Fruit fly (Drosophila melanogaster): Measurements from ENCODE around the gene CG3168.

CG3168 gene

DNA sequence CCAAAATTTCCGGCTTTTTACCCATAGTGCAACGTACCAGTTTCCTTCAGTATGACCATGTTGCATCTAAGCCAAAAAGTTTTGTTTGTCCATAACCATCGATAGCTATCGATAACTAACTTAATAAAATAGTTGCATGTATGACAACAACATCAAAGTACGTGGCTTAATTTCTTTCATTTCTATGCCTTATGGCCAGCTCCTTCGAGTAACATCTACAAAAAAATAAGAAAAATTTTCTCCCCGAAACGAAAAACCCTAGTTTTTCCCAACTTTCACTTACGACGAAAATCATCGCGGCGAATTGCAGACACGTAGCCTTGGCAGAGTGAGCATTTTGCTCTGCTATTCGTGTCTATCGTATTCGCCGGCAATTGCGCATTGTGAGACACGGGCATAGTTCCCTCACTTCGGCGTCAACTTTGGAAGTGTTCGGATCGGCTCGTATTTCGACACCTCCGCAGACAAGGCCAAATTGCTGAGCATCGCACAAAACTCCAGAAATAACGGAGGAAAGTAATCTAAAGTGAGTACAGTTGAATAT is 16.5 kb upstream of the CG3168 start, which contains the start of gene sov (continued):
- TF ChIP-seq BEAF-32 (GFP tag; optimal IDR thresholded peaks at IDR 0.05) (peak; percentile 88), CG34422 (GFP tag; IDR thresholded peaks at IDR 0.05) (no peak), Myb (GFP tag; optimal IDR thresholded peaks at IDR 0.05) (peak; percentile 9), GATAe (GFP tag; conservative IDR thresholded peaks at IDR 0.05) (no peak), Dp (GFP tag; optimal IDR thresholded peaks at IDR 0.05) (peak; percentile 15), sna (GFP tag; IDR thresholded peaks at IDR 0.05; ENCODE audit: partially characterized antibody) (peak; percentile 94), CG3065 (GFP tag; optimal IDR thresholded peaks at IDR 0.05) (no peak), CG14860 (GFP tag; IDR thresholded peaks at IDR 0.05; ENCODE audit: partially characterized antibody) (peak; percentile 86), CG4707 (GFP tag; optimal IDR thresholded peaks at IDR 0.05) (peak; percentile 85), HLH4C (GFP tag; IDR thresholded peaks at IDR 0.05; ENCODE audit: partially characterized antibody) (peak; percentile 85), Eip74EF (GFP tag; optimal IDR thresholded peaks at IDR 0.05) (no peak), CG2199 (GFP tag; IDR thresholded peaks at IDR 0.05) (0 out of 3 replicates have a peak, but pooled peaks have one; percentile 22), CG12659 (GFP tag; optimal IDR thresholded peaks at IDR 0.05) (peak; percentile 53), CG12236 (GFP tag; optimal IDR thresholded peaks at IDR 0.05) (no peak), MESR4 (GFP tag; optimal IDR thresholded peaks at IDR 0.05) (peak; percentile 45), CG7987 (GFP tag; optimal IDR thresholded peaks at IDR 0.05) (peak; percentile 1), cwo (GFP tag; optimal IDR thresholded peaks at IDR 0.05) (no peak), emc (GFP tag; optimal IDR thresholded peaks at IDR 0.05) (no peak), CG7963 (GFP tag; IDR thresholded peaks at IDR 0.05; ENCODE audit: partially characterized antibody) (peak; percentile 70), CG1647 (GFP tag; optimal IDR thresholded peaks at IDR 0.05) (no peak), hbn (GFP tag; IDR thresholded peaks at IDR 0.05; ENCODE audit: partially characterized antibody) (peak; percentile 90), CG34224 (GFP tag; IDR thresholded peaks at IDR 0.05; ENCODE audit: partially characterized antibody) (peak; percentile 83), ato (GFP tag; IDR thresholded peaks at IDR 0.05; ENCODE audit: partially characterized antibody) (peak; percentile 67; the same call in 1 of the 2 replicates), mirr (GFP tag; optimal IDR thresholded peaks at IDR 0.05) (peak; percentile 3), bbx (GFP tag; IDR thresholded peaks at IDR 0.05; ENCODE audit: partially characterized antibody) (peak; percentile 74), CG13287 (GFP tag; IDR thresholded peaks at IDR 0.05; ENCODE audit: partially characterized antibody) (peak; percentile 91), CG10431 (GFP tag; optimal IDR thresholded peaks at IDR 0.05) (peak; percentile 98), row (GFP tag; IDR thresholded peaks at IDR 0.05) (peak; percentile 64; the same call in 2 of the 3 replicates), lab (GFP tag; optimal IDR thresholded peaks at IDR 0.05) (peak; percentile 5), Dll (GFP tag; IDR thresholded peaks at IDR 0.05; ENCODE audit: partially characterized antibody) (peak; percentile 94), hb (GFP tag; IDR thresholded peaks at IDR 0.05; ENCODE audit: partially characterized antibody) (peak; percentile 83; the same call in 2 of the 3 replicates), Nf-YC (tag; optimal IDR thresholded peaks at IDR 0.05) (peak; percentile 1)

DNA sequence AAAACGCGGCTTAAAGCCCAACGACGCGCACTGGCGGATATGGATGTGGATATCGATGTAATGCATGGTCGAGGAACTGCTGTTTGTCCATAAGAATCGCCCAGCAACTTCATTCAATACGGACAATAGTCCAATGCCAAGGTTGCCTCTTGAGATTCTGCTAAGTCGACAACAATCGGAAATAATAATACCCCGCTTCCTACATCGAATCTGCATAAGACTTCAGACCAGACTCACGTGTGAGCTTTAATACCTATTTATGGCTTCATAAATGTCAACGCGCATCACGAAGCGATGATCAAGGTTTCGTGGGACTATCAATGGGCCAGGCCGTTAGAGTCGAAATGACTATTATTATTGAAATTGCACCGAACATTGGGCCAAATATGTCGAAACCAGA is 12.2 kb upstream of the CG3168 start:
- TF ChIP-seq cwo (GFP tag; optimal IDR thresholded peaks at IDR 0.05): peak; percentile 48
- peak; percentile 85 for TF ChIP-seq oc (tag; optimal IDR thresholded peaks at IDR 0.05)
- peak in 1 of 2 experiments; percentile 75 for TF ChIP-seq Eip74EF (GFP tag; optimal IDR thresholded peaks at IDR 0.05)
- TF ChIP-seq chinmo (GFP tag; IDR thresholded peaks at IDR 0.05; ENCODE audit: partially characterized antibody): 0 out of 4 replicates have a peak, but pooled peaks have one; percentile 43
- no peak for TF ChIP-seq Doc3 (GFP tag; IDR thresholded peaks at IDR 0.05; ENCODE audit: partially characterized antibody)
- TF ChIP-seq Oli (tag; optimal IDR thresholded peaks at IDR 0.05): no peak
- peak; percentile 45 for TF ChIP-seq abd-A (tag; optimal IDR thresholded peaks at IDR 0.05)

All from whole organism, embryonic.